Worm (Caenorhabditis elegans) whole organism, L3 larva: ENCODE measurements around the gene dpy-19.

Experiments
- R02D3.7 ChIP-seq: fragments of 150-350 bp; optimal IDR thresholded peaks from 2 replicates; lab custom pipeline; 2014; ENCODE audit warnings: missing biosample characterization, missing genetic modification characterization
- aly-2 ChIP-seq: fragments of 150-350 bp; optimal IDR thresholded peaks from 2 replicates; lab custom pipeline; 2014; ENCODE audit warnings: missing biosample characterization, missing genetic modification characterization
- ama-1 ChIP-seq: fragments of 150-350 bp; optimal IDR thresholded peaks from 2 replicates; lab custom pipeline; 2018
- ceh-16 ChIP-seq: sonication (generic microtip); optimal IDR thresholded peaks from 2 replicates; lab custom pipeline; 2017; ENCODE audit warnings: missing biosample characterization, missing genetic modification characterization
- ceh-28 ChIP-seq: fragments of 150-350 bp; optimal IDR thresholded peaks from 2 replicates; lab custom pipeline; 2014; ENCODE audit warnings: missing biosample characterization, missing genetic modification reagents, missing genetic modification characterization
- ceh-9 ChIP-seq: sonication (generic microtip); optimal IDR thresholded peaks from 2 replicates; lab custom pipeline; 2018; ENCODE audit warnings: missing biosample characterization, missing genetic modification characterization
- daf-12 ChIP-seq: fragments of 150-350 bp; optimal IDR thresholded peaks from 2 replicates; lab custom pipeline; 2014; ENCODE audit warnings: missing biosample characterization, missing genetic modification reagents, missing genetic modification characterization
- egl-27 ChIP-seq: sonication (generic microtip); optimal IDR thresholded peaks from 4 replicates; lab custom pipeline; 2017; ENCODE audit warnings: missing biosample characterization, missing genetic modification reagents, missing genetic modification characterization
- egl-5 ChIP-seq: fragments of 150-350 bp; optimal IDR thresholded peaks from 2 replicates; lab custom pipeline; 2017; ENCODE audit warnings: missing biosample characterization, missing genetic modification reagents, missing genetic modification characterization, inconsistent platforms
- elt-1 ChIP-seq: fragments of 150-350 bp; optimal IDR thresholded peaks from 2 replicates; lab custom pipeline; 2014; ENCODE audit warnings: missing biosample characterization, missing genetic modification characterization
- elt-2 ChIP-seq: sonication (generic microtip); optimal IDR thresholded peaks from 2 replicates; lab custom pipeline; 2016; ENCODE audit warnings: missing genetic modification reagents, mild to moderate bottlenecking, missing genetic modification characterization, missing compliant biosample characterization
- eor-1 ChIP-seq, 2 experiments: fragments of 150-350 bp; optimal IDR thresholded peaks; 2 replicates each; lab custom pipeline; 2014 to 2018; ENCODE audit warnings: missing biosample characterization in 2 of 2, missing genetic modification characterization in 2 of 2
- fkh-2 ChIP-seq: fragments of 150-350 bp; optimal IDR thresholded peaks from 2 replicates; lab custom pipeline; 2014; ENCODE audit warnings: missing biosample characterization, missing genetic modification reagents, missing genetic modification characterization
- hmg-11 ChIP-seq: sonication (generic microtip); optimal IDR thresholded peaks from 2 replicates; lab custom pipeline; 2016; ENCODE audit warnings: missing genetic modification characterization, missing compliant biosample characterization
- jun-1 ChIP-seq: fragments of 150-350 bp; optimal IDR thresholded peaks from 2 replicates; lab custom pipeline; 2014; ENCODE audit warnings: missing biosample characterization, missing genetic modification reagents, missing genetic modification characterization
- lin-15B ChIP-seq: fragments of 150-350 bp; optimal IDR thresholded peaks from 2 replicates; lab custom pipeline; 2014; ENCODE audit warnings: missing biosample characterization, missing genetic modification characterization
- lin-39 ChIP-seq: fragments of 150-350 bp; optimal IDR thresholded peaks from 2 replicates; lab custom pipeline; 2018; ENCODE audit warnings: missing biosample characterization, missing genetic modification reagents, missing genetic modification characterization
- lsy-12 ChIP-seq: sonication (generic microtip); optimal IDR thresholded peaks from 2 replicates; lab custom pipeline; 2016; ENCODE audit warnings: mild to moderate bottlenecking, missing genetic modification characterization, missing compliant biosample characterization
- mdl-1 ChIP-seq: fragments of 150-350 bp; optimal IDR thresholded peaks from 2 replicates; lab custom pipeline; 2014; ENCODE audit warnings: missing biosample characterization, missing genetic modification characterization
- mml-1 ChIP-seq: fragments of 150-350 bp; sonication (generic microtip); optimal IDR thresholded peaks from 3 replicates; lab custom pipeline; 2014; ENCODE audit warnings: missing biosample characterization, missing genetic modification characterization
- nfya-1 ChIP-seq: sonication (generic microtip); optimal IDR thresholded peaks from 2 replicates; lab custom pipeline; 2017; ENCODE audit warnings: missing genetic modification characterization, mild to moderate bottlenecking, missing compliant biosample characterization, antibody characterized with exemption, moderate library complexity; ENCODE audit not compliant: insufficient read depth
- nhr-11 ChIP-seq: fragments of 150-350 bp; optimal IDR thresholded peaks from 2 replicates; lab custom pipeline; 2014; ENCODE audit warnings: missing biosample characterization, missing genetic modification characterization
- nhr-23 ChIP-seq: fragments of 150-350 bp; optimal IDR thresholded peaks from 2 replicates; lab custom pipeline; 2014; ENCODE audit warnings: missing biosample characterization, missing genetic modification reagents, missing genetic modification characterization
- nhr-25 ChIP-seq: sonication (generic microtip); optimal IDR thresholded peaks from 2 replicates; lab custom pipeline; 2017; ENCODE audit warnings: missing biosample characterization, missing genetic modification characterization
- nhr-43 ChIP-seq: sonication (generic microtip); optimal IDR thresholded peaks from 2 replicates; lab custom pipeline; 2016; ENCODE audit warnings: mild to moderate bottlenecking, missing genetic modification characterization, missing compliant biosample characterization; ENCODE audit not compliant: poor library complexity, severe bottlenecking
- nhr-67 ChIP-seq: fragments of 150-350 bp; optimal IDR thresholded peaks from 2 replicates; lab custom pipeline; 2014; ENCODE audit warnings: missing biosample characterization, missing genetic modification characterization
- nhr-76 ChIP-seq: fragments of 150-350 bp; sonication (generic microtip); optimal IDR thresholded peaks from 5 replicates; lab custom pipeline; 2014; ENCODE audit warnings: missing biosample characterization, missing genetic modification characterization
- nhr-77 ChIP-seq: fragments of 150-350 bp; optimal IDR thresholded peaks from 2 replicates; lab custom pipeline; 2014; ENCODE audit warnings: missing biosample characterization, missing genetic modification characterization
- pha-4 ChIP-seq: fragments of 150-350 bp; optimal IDR thresholded peaks from 2 replicates; lab custom pipeline; 2014; ENCODE audit warnings: missing biosample characterization, missing genetic modification reagents, missing genetic modification characterization
- pqm-1 ChIP-seq: fragments of 150-350 bp; optimal IDR thresholded peaks from 2 replicates; lab custom pipeline; 2017; ENCODE audit warnings: missing biosample characterization, missing genetic modification characterization, inconsistent platforms
- sea-2 ChIP-seq: fragments of 150-350 bp; sonication (generic microtip); optimal IDR thresholded peaks from 4 replicates; lab custom pipeline; 2014; ENCODE audit warnings: missing biosample characterization, missing genetic modification reagents, missing genetic modification characterization
- skn-1 ChIP-seq: fragments of 150-350 bp; optimal IDR thresholded peaks from 2 replicates; lab custom pipeline; 2014; ENCODE audit warnings: missing biosample characterization, missing genetic modification characterization
- unc-39 ChIP-seq: sonication (generic microtip); optimal IDR thresholded peaks from 4 replicates; lab custom pipeline; 2017; ENCODE audit warnings: missing biosample characterization, missing genetic modification characterization
- unc-62 ChIP-seq: fragments of 150-350 bp; sonication (generic microtip); optimal IDR thresholded peaks from 4 replicates; lab custom pipeline; 2014; ENCODE audit warnings: missing biosample characterization, missing genetic modification reagents, missing genetic modification characterization
- zag-1 ChIP-seq: fragments of 150-350 bp; optimal IDR thresholded peaks from 2 replicates; lab custom pipeline; 2014; ENCODE audit warnings: missing biosample characterization, missing genetic modification characterization
- ztf-4 ChIP-seq: fragments of 150-350 bp; optimal IDR thresholded peaks from 2 replicates; lab custom pipeline; 2014; ENCODE audit warnings: missing biosample characterization, missing genetic modification characterization

The dpy-19 gene

ce11 chrIII:8689143-8689542 lies 21.9 kb upstream of the dpy-19 start:
- TF ChIP-seq nhr-77 (tag; lab: Kevin White, UChicago) (no peak), sea-2 (GFP tag; lab: Kevin White, UChicago) (no peak), jun-1 (tag; lab: Kevin White, UChicago) (no peak), ceh-16 (tag; lab: Kevin White, UChicago) (no peak), nhr-76 (no peak), R02D3.7 (tag; lab: Kevin White, UChicago) (no peak), nhr-67 (tag; lab: Kevin White, UChicago) (no peak), nhr-23 (tag; lab: Kevin White, UChicago) (no peak), elt-1 (tag; lab: Kevin White, UChicago) (no peak), mdl-1 (tag; lab: Kevin White, UChicago) (no peak), fkh-2 (no peak), ceh-9 (tag; lab: Kevin White, UChicago) (no peak), lin-15B (tag; lab: Kevin White, UChicago) (no peak), mml-1 (no peak), unc-62 (GFP tag; lab: Kevin White, UChicago) (no peak), pqm-1 (tag; lab: Kevin White, UChicago) (no peak), lsy-12 (tag; lab: Kevin White, UChicago) (no peak)

- TF ChIP-seq nhr-25 (tag; lab: Kevin White, UChicago) (peak; percentile 28), elt-2 (tag; lab: Kevin White, UChicago) (peak; percentile 75), aly-2 (tag; lab: Kevin White, UChicago) (no peak), eor-1 (tag; optimal IDR thresholded peaks at IDR 0.05; lab: Kevin White, UChicago) (peak in 1 of 2 experiments; percentile 33), pqm-1 (tag; lab: Kevin White, UChicago) (peak; percentile 52), nhr-23 (tag; lab: Kevin White, UChicago) (peak; percentile 39), ceh-9 (tag; lab: Kevin White, UChicago) (no peak), ceh-28 (tag; lab: Kevin White, UChicago) (no peak), nfya-1 (tag; lab: Kevin White, UChicago) (peak; percentile 28), nhr-43 (tag; lab: Kevin White, UChicago) (peak; percentile 55), mdl-1 (tag; lab: Kevin White, UChicago) (no peak), mml-1 (no peak), unc-39 (no peak)
These were observed 21.2 kb upstream of the dpy-19 start, which contains the start of gene hadb-1 for ce11 chrIII:8688438-8688946. TSS of gene hadb-1 (minus strand) at chrIII:8688488.

DNA sequence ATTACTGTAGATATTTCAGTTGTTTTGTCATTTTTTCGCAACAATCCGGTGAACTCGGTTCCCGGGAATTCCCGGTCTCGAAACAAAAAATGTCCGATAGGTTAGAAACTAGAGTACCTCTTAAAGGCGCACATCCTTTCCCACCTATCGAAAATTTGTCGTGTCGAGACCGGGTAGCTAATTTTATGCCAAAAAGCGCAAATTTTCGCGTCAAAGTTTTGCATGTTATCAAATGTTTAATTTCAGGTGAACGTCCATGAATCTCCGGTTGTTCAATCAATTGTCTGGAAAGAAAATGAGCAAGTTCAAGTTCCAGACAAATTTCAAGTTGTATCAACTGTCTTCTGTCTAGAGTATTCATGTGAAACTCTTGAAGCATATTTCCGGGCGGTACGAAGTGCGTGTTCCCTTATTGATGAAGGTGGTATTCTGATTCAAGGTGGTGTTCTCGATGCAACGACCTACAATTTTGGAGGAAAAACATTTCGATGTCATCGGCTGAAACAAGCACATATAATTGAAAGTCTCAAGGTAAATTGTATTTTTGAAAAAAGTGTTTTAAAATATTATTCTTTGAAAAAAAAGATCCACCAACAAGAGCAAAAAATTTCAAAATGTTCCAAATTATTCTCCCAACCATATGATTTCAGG lies 18.4 kb upstream of the dpy-19 start:
- TF ChIP-seq skn-1 (tag; lab: Kevin White, UChicago) (no peak), mml-1 (no peak), daf-12 (tag; lab: Kevin White, UChicago) (no peak), ama-1 (lab: Kevin White, UChicago) (peak; percentile 13), aly-2 (tag; lab: Kevin White, UChicago) (no peak), pha-4 (tag; lab: Kevin White, UChicago) (no peak), lin-39 (tag; lab: Kevin White, UChicago) (no peak), egl-5 (tag; lab: Kevin White, UChicago) (no peak), unc-62 (GFP tag; lab: Kevin White, UChicago) (no peak), nhr-11 (tag; lab: Kevin White, UChicago) (no peak), mdl-1 (tag; lab: Kevin White, UChicago) (no peak), ztf-4 (tag; lab: Kevin White, UChicago) (no peak), nhr-23 (tag; lab: Kevin White, UChicago) (peak; percentile 20), nhr-43 (tag; lab: Kevin White, UChicago) (peak; percentile 71), elt-2 (tag; lab: Kevin White, UChicago) (peak; percentile 28)

- TF ChIP-seq hmg-11 (tag; lab: Kevin White, UChicago) (no peak), nhr-25 (tag; lab: Kevin White, UChicago) (no peak), fkh-2 (no peak), zag-1 (tag; lab: Kevin White, UChicago) (no peak), egl-27 (tag; lab: Kevin White, UChicago) (no peak), unc-62 (GFP tag; lab: Kevin White, UChicago) (no peak), lsy-12 (tag; lab: Kevin White, UChicago) (no peak), lin-15B (tag; lab: Kevin White, UChicago) (no peak)
These were observed 17.1 kb upstream of the dpy-19 start, which contains the start of gene anmt-1 for ce11 chrIII:8684421-8684820. TSS of gene anmt-1 (plus strand) at chrIII:8684808.
